Worm (Caenorhabditis elegans): ENCODE results near the gene par-5.
A peak's percentile ranks its signal among the peaks of the same experiment; 100 is the strongest.

Gene par-5

ce11 chrIV:11820067-11820913, 1.4 kb downstream of the par-5 start (continued):
- TF ChIP-seq ceh-58 (GFP tag; IDR thresholded peaks at IDR 0.05) (peak; percentile 63; the same call in 1 of the 2 replicates), hrde-1 (tag; optimal IDR thresholded peaks at IDR 0.05; ENCODE audit: borderline replicate concordance) (peak; percentile 60), lsl-1 (GFP tag; optimal IDR thresholded peaks at IDR 0.05) (peak; percentile 27), F55B11.4 (tag; optimal IDR thresholded peaks at IDR 0.05; ENCODE audit: borderline replicate concordance, insufficient read depth) (no peak)

- TF ChIP-seq T26A5.8 (tag; optimal IDR thresholded peaks at IDR 0.05) (no peak), lag-1 (GFP tag; IDR thresholded peaks at IDR 0.05) (no peak), zfh-2 (GFP tag; conservative IDR thresholded peaks at IDR 0.05) (0 out of 2 replicates have a peak, but pooled peaks have one; percentile 11), F22D6.2 (tag; optimal IDR thresholded peaks at IDR 0.05) (no peak), ztf-3 (GFP tag; optimal IDR thresholded peaks at IDR 0.05) (no peak), bed-2 (GFP tag; IDR thresholded peaks at IDR 0.05) (no peak)
These were observed 7.8 kb downstream of the par-5 start, which contains the start of gene M117.1 for ce11 chrIV:11813901-11814300. Gene M117.1, plus strand, starts transcription at chrIV:11814247.

ce11 chrIV:11812017-11812416, 9.7 kb downstream of the par-5 start:
- TF ChIP-seq mes-4 (tag; optimal IDR thresholded peaks at IDR 0.05) (no peak), C06A6.2 (GFP tag; conservative IDR thresholded peaks at IDR 0.05) (no peak), aptf-3 (GFP tag; IDR thresholded peaks at IDR 0.05) (no peak), C17E4.6 (GFP tag; IDR thresholded peaks at IDR 0.05) (no peak), nhr-80 (tag; optimal IDR thresholded peaks at IDR 0.05) (no peak), ZK185.1 (tag; optimal IDR thresholded peaks at IDR 0.05; ENCODE audit: poor library complexity, severe bottlenecking) (no peak), madf-10 (tag; optimal IDR thresholded peaks at IDR 0.05) (no peak), let-607 (tag; optimal IDR thresholded peaks at IDR 0.05) (no peak), pha-4 (tag; optimal IDR thresholded peaks at IDR 0.05) (no peak), cebp-2 (GFP tag; IDR thresholded peaks at IDR 0.05) (no peak), somi-1 (GFP tag; optimal IDR thresholded peaks at IDR 0.05) (no peak), ztf-22 (GFP tag; optimal IDR thresholded peaks at IDR 0.05) (no peak)

ce11 chrIV:11809708-11810114, 12.0 kb downstream of the par-5 start:
- TF ChIP-seq ceh-100 (GFP tag; IDR thresholded peaks at IDR 0.05) (no peak), F23B12.7 (tag; optimal IDR thresholded peaks at IDR 0.05; ENCODE audit: insufficient read depth) (peak; percentile 24), K11D2.4 (GFP tag; IDR thresholded peaks at IDR 0.05) (peak; percentile 50; the same call in 1 of the 2 replicates), F57C9.4 (tag; optimal IDR thresholded peaks at IDR 0.05) (no peak), nhr-120 (GFP tag; IDR thresholded peaks at IDR 0.05) (no peak), attf-5 (GFP tag; optimal IDR thresholded peaks at IDR 0.05) (peak; percentile 86), zim-3 (tag; optimal IDR thresholded peaks at IDR 0.05) (no peak), sea-2 (GFP tag; IDR thresholded peaks at IDR 0.05) (no peak), K12H6.12 (tag; optimal IDR thresholded peaks at IDR 0.05) (peak; percentile 69), F49E8.2 (tag; optimal IDR thresholded peaks at IDR 0.05; ENCODE audit: insufficient read depth) (no peak), somi-1 (GFP tag; optimal IDR thresholded peaks at IDR 0.05) (peak; percentile 75), pbrm-1 (GFP tag; IDR thresholded peaks at IDR 0.05) (0 out of 2 replicates have a peak, but pooled peaks have one; percentile 16), cebp-1 (GFP tag; IDR thresholded peaks at IDR 0.05) (no peak), cebp-1 (tag; optimal IDR thresholded peaks at IDR 0.05) (peak; percentile 65), T26A5.8 (tag; optimal IDR thresholded peaks at IDR 0.05) (no peak), lin-26 (GFP tag; IDR thresholded peaks at IDR 0.05) (peak; percentile 69; the same call in 1 of the 2 replicates), ceh-40 (GFP tag; IDR thresholded peaks at IDR 0.05) (no peak), nhr-80 (tag; optimal IDR thresholded peaks at IDR 0.05) (peak; percentile 21), lsl-1 (GFP tag; optimal IDR thresholded peaks at IDR 0.05) (no peak), ceh-58 (GFP tag; IDR thresholded peaks at IDR 0.05) (no peak), mel-28 (tag; optimal IDR thresholded peaks at IDR 0.05; ENCODE audit: borderline replicate concordance) (no peak), dox-1 (GFP tag; IDR thresholded peaks at IDR 0.05) (no peak), aptf-2 (GFP tag; conservative IDR thresholded peaks at IDR 0.05) (no peak), nhr-27 (tag; optimal IDR thresholded peaks at IDR 0.05) (no peak), F39B2.1 (GFP tag; IDR thresholded peaks at IDR 0.05) (no peak)

Measured in whole organism, young adult.